Worm (Caenorhabditis elegans): Measurements from ENCODE around the gene T27E4.5.

The T27E4.5 gene

DNA sequence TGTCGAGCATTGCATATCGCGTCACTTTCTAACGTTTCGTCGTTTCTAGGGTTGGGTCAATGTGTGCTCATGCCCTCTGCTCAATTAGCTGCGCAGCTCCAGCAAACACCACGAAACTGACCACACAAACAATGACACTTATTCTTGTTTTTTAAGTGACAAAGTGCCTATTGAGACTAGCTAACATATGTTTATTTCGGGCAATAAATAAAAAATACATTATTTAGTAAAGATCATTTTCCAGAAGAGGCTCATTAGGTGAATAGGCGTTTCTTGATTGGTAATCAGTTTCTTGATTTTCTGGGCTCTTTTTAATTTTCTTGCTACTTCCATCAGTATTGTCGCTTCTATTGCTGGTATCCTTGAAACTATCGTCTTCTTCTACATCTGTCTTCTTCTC lies at the start of gene T27E4.5:
Gene T27E4.5, minus strand, starts transcription at position 101 of the 400 bp plus-strand sequence.
- TF ChIP-seq unc-62 (GFP tag; optimal IDR thresholded peaks at IDR 0.05), result no peak

ce11 chrV:9112467-9112866 lies 42.9 kb upstream of the T27E4.5 start, which contains the start of gene F21C10.7:
Gene F21C10.7 (plus strand): TSS chrV:9112767.
- TF ChIP-seq unc-62 (GFP tag; optimal IDR thresholded peaks at IDR 0.05), result no peak

DNA sequence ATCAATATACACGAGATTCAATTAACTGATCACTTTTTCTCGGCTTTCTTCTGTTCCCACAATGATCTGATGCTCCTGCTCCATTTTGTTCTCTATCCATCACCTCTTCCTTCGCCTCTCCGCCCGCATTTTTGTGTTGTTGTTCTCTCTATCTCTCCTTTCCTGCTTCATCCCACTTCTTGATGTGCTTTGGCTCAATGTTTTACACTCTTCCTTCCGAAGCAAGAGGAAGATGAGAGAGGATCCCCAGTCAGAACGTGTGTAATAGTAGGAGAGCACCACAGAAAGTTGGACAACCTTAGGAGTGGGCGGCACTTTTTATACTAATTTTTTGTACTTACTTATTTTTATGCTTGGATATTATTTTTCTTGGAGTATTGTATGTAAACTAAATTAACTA lies 42.4 kb upstream of the T27E4.5 start:
- TF ChIP-seq unc-62 (GFP tag; optimal IDR thresholded peaks at IDR 0.05), result no peak

- no peak for TF ChIP-seq unc-62 (GFP tag; optimal IDR thresholded peaks at IDR 0.05)
Measured at ce11 chrV:9109281-9109680, 39.7 kb upstream of the T27E4.5 start, which contains the start of gene pqn-31. Gene pqn-31 (plus strand): TSS chrV:9109581.

ce11 chrV:9108219-9108618 lies 38.6 kb upstream of the T27E4.5 start, which contains the start of gene F21C10.18:
Gene F21C10.18 (plus strand): TSS chrV:9108519.
- TF ChIP-seq unc-62 (GFP tag; optimal IDR thresholded peaks at IDR 0.05), result no peak

DNA sequence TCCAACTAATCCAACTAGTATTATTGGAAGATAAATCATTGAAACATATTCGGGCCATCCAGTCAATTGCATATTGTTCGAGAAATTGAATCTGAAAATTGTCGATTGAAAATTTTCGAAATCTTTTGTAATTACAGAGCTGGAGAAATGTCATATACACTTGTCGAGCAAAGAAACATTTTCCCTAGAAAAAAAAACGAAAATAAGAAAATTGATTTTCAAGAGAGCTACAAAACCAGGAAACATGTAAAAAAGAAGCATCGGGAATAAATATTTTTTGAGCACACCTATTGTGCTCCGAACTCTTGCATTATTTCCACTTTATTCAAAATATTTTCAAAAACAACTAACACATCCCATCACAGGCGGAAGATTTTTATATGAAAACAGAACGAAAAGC lies 31.5 kb upstream of the T27E4.5 start, which contains the start of gene frpr-6:
Gene frpr-6, minus strand, starts transcription at position 101 of the 400 bp plus-strand sequence.
- no peak for TF ChIP-seq unc-62 (GFP tag; optimal IDR thresholded peaks at IDR 0.05)

- TF ChIP-seq unc-62 (GFP tag; optimal IDR thresholded peaks at IDR 0.05), result no peak
Measured at ce11 chrV:9098280-9098973, 28.8 kb upstream of the T27E4.5 start, which contains the start of gene F21C10.9. Gene F21C10.9 (minus strand): TSS chrV:9098696.

DNA sequence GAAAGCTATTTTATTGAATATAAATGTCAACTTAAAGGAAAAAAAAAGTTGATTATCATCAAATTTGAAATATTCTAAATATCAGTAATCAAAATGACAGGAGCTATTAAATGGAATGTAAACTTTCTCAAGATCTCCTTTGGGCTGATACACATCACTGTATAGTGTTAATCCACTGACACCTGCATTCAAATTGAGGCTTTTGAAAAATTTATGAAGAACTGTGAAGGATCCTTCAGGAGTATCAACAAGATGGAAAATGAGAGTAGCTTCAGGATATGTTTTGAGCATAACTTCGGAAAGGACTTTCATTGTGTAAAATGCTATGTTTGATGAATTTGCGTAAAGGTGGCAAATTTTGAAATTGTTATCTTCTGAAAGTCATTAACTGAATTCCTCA lies 27.6 kb upstream of the T27E4.5 start:
- TF ChIP-seq unc-62 (GFP tag; optimal IDR thresholded peaks at IDR 0.05), result no peak

DNA sequence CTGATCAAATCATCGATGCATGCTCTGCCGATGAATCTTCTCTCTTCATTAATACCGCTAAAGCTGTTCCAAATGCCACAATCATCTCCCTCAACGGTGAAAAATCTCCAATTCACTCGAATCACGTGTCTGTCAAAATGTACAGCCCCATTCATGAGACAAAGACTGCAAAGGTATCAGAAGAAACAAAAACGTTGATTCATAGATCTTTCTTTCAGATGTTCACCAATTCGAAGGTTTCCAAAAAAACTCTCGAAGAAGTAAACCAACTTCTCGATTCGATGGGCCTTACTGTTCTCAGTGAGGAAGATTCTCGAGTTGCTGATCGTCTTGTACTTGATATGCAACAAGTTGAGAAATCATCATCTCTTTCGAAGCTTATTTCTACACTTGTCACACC lies 27.1 kb upstream of the T27E4.5 start:
- no peak for TF ChIP-seq unc-62 (GFP tag; optimal IDR thresholded peaks at IDR 0.05)

DNA sequence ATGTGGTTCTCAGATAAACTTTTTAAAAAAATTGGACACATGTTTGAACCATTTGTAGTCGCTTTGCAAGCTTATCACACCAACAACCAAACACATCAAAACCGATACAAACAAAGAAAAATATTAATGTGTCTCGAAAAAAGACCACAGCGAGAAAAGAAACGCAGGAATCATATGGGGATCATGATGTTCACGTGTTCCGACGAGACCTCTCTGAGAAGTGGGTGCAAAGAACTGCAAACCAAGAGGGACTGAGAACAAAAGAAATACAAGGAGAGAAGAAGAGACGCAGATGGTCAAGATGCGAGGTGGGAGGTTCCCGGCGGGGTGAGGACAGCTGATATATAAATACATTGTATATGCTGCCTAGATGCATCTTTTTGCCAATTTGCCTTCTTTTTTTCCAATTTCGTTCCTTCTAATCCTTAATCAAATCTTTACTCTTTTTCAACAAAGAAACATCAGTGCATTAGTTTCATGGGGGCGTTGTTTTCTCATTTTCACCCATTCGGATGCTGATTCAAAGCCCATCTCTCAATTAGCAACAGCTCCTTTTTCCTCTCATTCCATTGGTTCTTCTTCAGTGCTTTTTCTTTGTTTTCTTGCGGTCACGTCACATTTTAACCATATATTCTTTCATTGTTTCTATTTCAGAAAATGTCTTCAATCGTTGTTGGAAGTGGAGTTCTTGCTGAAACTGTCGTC lies 26.2 kb upstream of the T27E4.5 start, which contains the start of gene F21C10.10:
Gene F21C10.10, plus strand, starts transcription at position 655 of the 705 bp plus-strand sequence.
- TF ChIP-seq unc-62 (GFP tag; optimal IDR thresholded peaks at IDR 0.05), result no peak

DNA sequence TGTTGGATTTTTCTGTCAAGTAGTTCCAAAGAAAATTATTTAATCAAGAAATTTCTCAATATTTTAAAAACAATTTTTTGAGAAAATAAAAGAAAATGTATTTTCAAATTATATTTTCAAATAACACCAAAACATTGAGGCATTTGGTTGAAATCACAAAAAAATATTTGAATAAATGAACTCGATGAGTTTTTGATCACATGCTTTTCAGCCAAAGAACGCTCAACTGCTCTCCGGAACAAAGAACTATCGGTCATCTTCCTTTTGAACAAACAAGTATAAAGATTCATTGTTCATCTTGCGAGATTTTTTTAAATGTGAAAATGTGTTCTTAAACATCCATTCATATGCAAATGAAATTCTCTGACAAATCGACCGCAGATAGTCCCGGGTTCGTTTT lies 25.4 kb upstream of the T27E4.5 start:
- TF ChIP-seq unc-62 (GFP tag; optimal IDR thresholded peaks at IDR 0.05), result no peak

- TF ChIP-seq unc-62 (GFP tag; optimal IDR thresholded peaks at IDR 0.05), result no peak
Measured at ce11 chrV:9094060-9094628, 24.6 kb upstream of the T27E4.5 start.

ce11 chrV:9092209-9092608 lies 22.6 kb upstream of the T27E4.5 start, which contains the start of gene T27E4.1:
Gene T27E4.1 (plus strand): TSS chrV:9092345.
- TF ChIP-seq unc-62 (GFP tag; optimal IDR thresholded peaks at IDR 0.05), result no peak

- no peak for TF ChIP-seq unc-62 (GFP tag; optimal IDR thresholded peaks at IDR 0.05)
Measured at ce11 chrV:9088758-9089157, 19.2 kb upstream of the T27E4.5 start.

DNA sequence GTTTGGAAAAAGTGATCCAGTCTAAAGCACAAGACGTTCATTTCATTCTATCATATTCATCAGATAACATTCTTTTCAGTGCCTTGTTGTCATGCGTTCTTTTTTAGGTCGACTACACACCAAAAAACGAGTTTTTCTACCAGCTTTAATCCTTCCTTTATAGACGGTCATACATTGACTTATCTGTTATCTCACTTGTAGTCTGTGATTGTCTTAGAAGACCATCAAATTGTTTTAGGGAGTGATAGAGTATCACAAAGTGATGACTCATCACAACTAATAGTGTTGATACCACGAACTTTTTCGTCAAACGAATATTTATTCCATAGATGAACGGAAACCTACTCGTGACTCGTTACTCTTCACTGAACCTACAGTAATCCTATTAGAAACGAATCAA lies 16.3 kb upstream of the T27E4.5 start:
- TF ChIP-seq unc-62 (GFP tag; optimal IDR thresholded peaks at IDR 0.05), result no peak

ce11 chrV:9084252-9084651 lies 14.7 kb upstream of the T27E4.5 start:
- TF ChIP-seq unc-62 (GFP tag; optimal IDR thresholded peaks at IDR 0.05), result no peak
